Fruit fly (Drosophila melanogaster) whole organism, embryonic: Measurements from ENCODE around the gene CG17124.

Experiments used
- Aef1 ChIP-seq: fragments of 200-800 bp; sonication (Bioruptor generic); IDR thresholded peaks from 3 replicates; pipeline ENCODE4 v1.3.6; 2022; ENCODE audit warnings: missing biosample characterization, missing genetic modification characterization
- B-H1 ChIP-seq: fragments of 200-800 bp; sonication (Bioruptor generic); IDR thresholded peaks from 3 replicates; pipeline ENCODE4 v1.3.6; 2022; ENCODE audit warnings: missing biosample characterization, missing genetic modification characterization
- Bgb ChIP-seq: fragments of 200-800 bp; sonication (Bioruptor generic); IDR thresholded peaks from 2 replicates; pipeline ENCODE4 v1.3.6; 2022; ENCODE audit warnings: missing biosample characterization, missing genetic modification characterization; ENCODE audit not compliant: partially characterized antibody
- CG10979 ChIP-seq: fragments of 200-800 bp; sonication (Bioruptor generic); optimal IDR thresholded peaks from 2 replicates; lab custom pipeline; 2018; ENCODE audit warnings: missing biosample characterization, mild to moderate bottlenecking, missing genetic modification characterization, moderate library complexity
- CG11398 ChIP-seq: fragments of 200-800 bp; sonication (Bioruptor generic); optimal IDR thresholded peaks from 2 replicates; lab custom pipeline; 2016; ENCODE audit warnings: missing biosample characterization, missing genetic modification characterization
- CG12071 ChIP-seq: fragments of 200-800 bp; sonication (Bioruptor generic); optimal IDR thresholded peaks from 3 replicates; lab custom pipeline; 2018; ENCODE audit warnings: missing biosample characterization, mild to moderate bottlenecking, missing genetic modification characterization
- CG12236 ChIP-seq: fragments of 200-800 bp; sonication (Bioruptor generic); optimal IDR thresholded peaks from 2 replicates; lab custom pipeline; 2016; ENCODE audit warnings: missing biosample characterization, missing genetic modification characterization
- CG12659 ChIP-seq: fragments of 200-800 bp; sonication (Bioruptor generic); optimal IDR thresholded peaks from 3 replicates; lab custom pipeline; 2017; ENCODE audit warnings: mild to moderate bottlenecking, missing biosample characterization, missing genetic modification reagents, missing genetic modification characterization
- CG13123 ChIP-seq: fragments of 200-800 bp; sonication (Bioruptor generic); optimal IDR thresholded peaks from 2 replicates; lab custom pipeline; 2016; ENCODE audit warnings: missing biosample characterization, missing genetic modification characterization
- CG14014 ChIP-seq: fragments of 200-800 bp; sonication (Bioruptor generic); IDR thresholded peaks from 2 replicates; pipeline ENCODE4 v1.3.6; 2022; ENCODE audit warnings: missing biosample characterization, missing genetic modification characterization
- CG1529 ChIP-seq: fragments of 200-800 bp; sonication (Bioruptor generic); optimal IDR thresholded peaks from 3 replicates; lab custom pipeline; 2018; ENCODE audit warnings: missing biosample characterization, missing genetic modification characterization
- CG15696 ChIP-seq: fragments of 200-800 bp; sonication (Bioruptor generic); optimal IDR thresholded peaks from 2 replicates; lab custom pipeline; 2019; ENCODE audit warnings: missing biosample characterization, mild to moderate bottlenecking, missing genetic modification characterization, moderate library complexity
- CG17802 ChIP-seq: fragments of 200-800 bp; sonication (Bioruptor generic); optimal IDR thresholded peaks from 2 replicates; lab custom pipeline; 2018; ENCODE audit warnings: missing biosample characterization, mild to moderate bottlenecking, missing genetic modification characterization, moderate library complexity
- CG2678 ChIP-seq: fragments of 200-800 bp; sonication (Bioruptor generic); optimal IDR thresholded peaks from 3 replicates; lab custom pipeline; 2019; ENCODE audit warnings: missing biosample characterization, mild to moderate bottlenecking, missing genetic modification characterization, moderate library complexity
- CG30403 ChIP-seq: fragments of 200-800 bp; sonication (Bioruptor generic); optimal IDR thresholded peaks from 3 replicates; lab custom pipeline; 2016; ENCODE audit warnings: missing biosample characterization, missing genetic modification characterization
- CG3726 ChIP-seq: fragments of 200-800 bp; sonication (Bioruptor generic); IDR thresholded peaks from 3 replicates; pipeline ENCODE4, ENCODE4 v1.3.6; 2022; ENCODE audit warnings: missing biosample characterization, missing genetic modification characterization
- CG4328 ChIP-seq: fragments of 200-800 bp; sonication (Bioruptor generic); optimal IDR thresholded peaks from 3 replicates; lab custom pipeline; 2017; ENCODE audit warnings: missing biosample characterization, missing genetic modification reagents, missing genetic modification characterization
- CG4360 ChIP-seq: fragments of 200-800 bp; sonication (Bioruptor generic); IDR thresholded peaks from 2 replicates; pipeline ENCODE4 v1.3.6; 2022; ENCODE audit warnings: missing biosample characterization, missing genetic modification characterization
- CG6654 ChIP-seq: fragments of 200-800 bp; sonication (Bioruptor generic); optimal IDR thresholded peaks from 2 replicates; lab custom pipeline; 2017; ENCODE audit warnings: missing biosample characterization, mild to moderate bottlenecking, missing genetic modification characterization
- CG8924 ChIP-seq: fragments of 200-800 bp; optimal IDR thresholded peaks from 3 replicates; lab custom pipeline; 2019; ENCODE audit warnings: missing biosample characterization, mild to moderate bottlenecking, missing genetic modification characterization, moderate library complexity
- CG9609 ChIP-seq: fragments of 200-800 bp; sonication (Bioruptor generic); optimal IDR thresholded peaks from 3 replicates; lab custom pipeline; 2016; ENCODE audit warnings: missing biosample characterization, missing genetic modification characterization
- D19A ChIP-seq: fragments of 200-800 bp; optimal IDR thresholded peaks from 3 replicates; lab custom pipeline; 2019; ENCODE audit warnings: missing biosample characterization, mild to moderate bottlenecking, missing genetic modification characterization, moderate library complexity
- D19B ChIP-seq: fragments of 200-800 bp; sonication (Bioruptor generic); optimal IDR thresholded peaks from 2 replicates; lab custom pipeline; 2017; ENCODE audit warnings: missing biosample characterization, mild to moderate bottlenecking, missing genetic modification characterization
- Dref ChIP-seq: fragments of 200-800 bp; sonication (Bioruptor generic); IDR thresholded peaks from 2 replicates; pipeline ENCODE4 v1.3.6; 2022; ENCODE audit warnings: missing biosample characterization, missing genetic modification characterization
- Hand ChIP-seq: fragments of 200-800 bp; sonication (Bioruptor generic); optimal IDR thresholded peaks from 2 replicates; lab custom pipeline; 2017; ENCODE audit warnings: mild to moderate bottlenecking, missing biosample characterization, missing genetic modification reagents, missing genetic modification characterization
- Hey ChIP-seq: fragments of 200-800 bp; sonication (Bioruptor generic); optimal IDR thresholded peaks from 3 replicates; lab custom pipeline; 2018; ENCODE audit warnings: missing biosample characterization, mild to moderate bottlenecking, missing genetic modification characterization
- HmgD ChIP-seq: fragments of 200-800 bp; sonication (Bioruptor generic); optimal IDR thresholded peaks from 3 replicates; lab custom pipeline; 2016; ENCODE audit warnings: missing biosample characterization, missing genetic modification characterization
- Hr39 ChIP-seq: fragments of >200 bp; optimal IDR thresholded peaks from 2 replicates; lab custom pipeline; 2017
- Mes4 ChIP-seq: fragments of 200-800 bp; sonication (Bioruptor generic); optimal IDR thresholded peaks from 2 replicates; lab custom pipeline; 2016; ENCODE audit warnings: missing biosample characterization, missing genetic modification characterization
- NC2α ChIP-seq: fragments of 200-800 bp; sonication (Bioruptor generic); optimal IDR thresholded peaks from 2 replicates; lab custom pipeline; 2016; ENCODE audit warnings: missing biosample characterization, missing genetic modification characterization
- NC2β ChIP-seq: fragments of 200-800 bp; sonication (Bioruptor generic); optimal IDR thresholded peaks from 2 replicates; lab custom pipeline; 2016; ENCODE audit warnings: missing biosample characterization, missing genetic modification characterization
- Nf-YB ChIP-seq: fragments of 200-800 bp; sonication (Bioruptor generic); optimal IDR thresholded peaks from 3 replicates; lab custom pipeline; 2019; ENCODE audit warnings: missing biosample characterization, mild to moderate bottlenecking, missing genetic modification characterization, moderate library complexity
- Pdp1 ChIP-seq, 2 experiments: fragments of 200-800 bp; sonication (Bioruptor generic); optimal IDR thresholded peaks; 3 replicates each; lab custom pipeline; 2016; ENCODE audit warnings: missing biosample characterization in 2 of 2, missing genetic modification characterization in 2 of 2, mild to moderate bottlenecking in 1 of 2, moderate library complexity in 1 of 2
- Rfx ChIP-seq: fragments of 200-800 bp; sonication (Bioruptor generic); IDR thresholded peaks from 2 replicates; pipeline ENCODE4 v1.3.6; 2022; ENCODE audit warnings: missing biosample characterization, missing genetic modification characterization
- ab ChIP-seq: fragments of 200-800 bp; sonication (Bioruptor generic); optimal IDR thresholded peaks from 2 replicates; lab custom pipeline; 2016; ENCODE audit warnings: missing biosample characterization, missing genetic modification characterization
- bbx ChIP-seq: fragments of 200-800 bp; sonication (Bioruptor generic); IDR thresholded peaks from 2 replicates; pipeline ENCODE4 v1.3.6; 2022; ENCODE audit warnings: missing biosample characterization, missing genetic modification characterization; ENCODE audit not compliant: partially characterized antibody
- chinmo ChIP-seq: fragments of 200-800 bp; sonication (Bioruptor generic); IDR thresholded peaks from 4 replicates; pipeline ENCODE4 v1.3.6; 2022; ENCODE audit warnings: missing biosample characterization, missing genetic modification characterization; ENCODE audit not compliant: partially characterized antibody
- emc ChIP-seq: fragments of 200-800 bp; sonication (Bioruptor generic); optimal IDR thresholded peaks from 2 replicates; lab custom pipeline; 2016; ENCODE audit warnings: missing biosample characterization, missing genetic modification characterization
- gro ChIP-seq: fragments of 200-800 bp; sonication (Bioruptor generic); optimal IDR thresholded peaks from 2 replicates; lab custom pipeline; 2016; ENCODE audit warnings: missing biosample characterization, missing genetic modification characterization
- jigr1 ChIP-seq: fragments of 200-800 bp; sonication (Bioruptor generic); IDR thresholded peaks from 3 replicates; pipeline ENCODE4 v1.3.6; 2022; ENCODE audit warnings: missing biosample characterization, missing genetic modification characterization
- kay ChIP-seq: fragments of 200-800 bp; sonication (Bioruptor generic); optimal IDR thresholded peaks from 2 replicates; lab custom pipeline; 2016; ENCODE audit warnings: missing biosample characterization, missing genetic modification characterization
- lilli ChIP-seq: fragments of 200-800 bp; sonication (Bioruptor generic); optimal IDR thresholded peaks from 3 replicates; lab custom pipeline; 2016; ENCODE audit warnings: missing biosample characterization, missing genetic modification characterization
- nau ChIP-seq: fragments of 200-800 bp; sonication (Bioruptor generic); optimal IDR thresholded peaks from 3 replicates; lab custom pipeline; 2017; ENCODE audit warnings: missing biosample characterization, mild to moderate bottlenecking, missing genetic modification characterization, missing genetic modification reagents
- pum ChIP-seq: fragments of 200-800 bp; sonication (Bioruptor generic); optimal IDR thresholded peaks from 2 replicates; lab custom pipeline; 2016; ENCODE audit warnings: missing biosample characterization, missing genetic modification characterization
- schlank ChIP-seq: fragments of 200-800 bp; sonication (Bioruptor generic); optimal IDR thresholded peaks from 2 replicates; lab custom pipeline; 2018; ENCODE audit warnings: missing biosample characterization, mild to moderate bottlenecking, missing genetic modification characterization
- scrt ChIP-seq: fragments of 200-800 bp; sonication (Bioruptor generic); optimal IDR thresholded peaks from 2 replicates; lab custom pipeline; 2018; ENCODE audit warnings: missing biosample characterization, mild to moderate bottlenecking, missing genetic modification characterization, moderate library complexity
- seq ChIP-seq: fragments of 200-800 bp; sonication (Bioruptor generic); IDR thresholded peaks from 2 replicates; pipeline ENCODE4 v1.3.6; 2022; ENCODE audit warnings: missing biosample characterization, missing genetic modification characterization
- sima ChIP-seq: fragments of 200-800 bp; sonication (Bioruptor generic); optimal IDR thresholded peaks from 2 replicates; lab custom pipeline; 2016; ENCODE audit warnings: missing biosample characterization, missing genetic modification characterization
- slou ChIP-seq: fragments of 200-800 bp; sonication (Bioruptor generic); optimal IDR thresholded peaks from 3 replicates; lab custom pipeline; 2016; ENCODE audit warnings: missing biosample characterization, missing genetic modification characterization
- so ChIP-seq: fragments of 200-800 bp; sonication (Bioruptor generic); IDR thresholded peaks from 3 replicates; pipeline ENCODE4 v1.3.6; 2022; ENCODE audit warnings: missing biosample characterization, missing genetic modification characterization
- wek ChIP-seq: fragments of 200-800 bp; sonication (Bioruptor generic); optimal IDR thresholded peaks from 3 replicates; lab custom pipeline; 2018; ENCODE audit warnings: missing biosample characterization, mild to moderate bottlenecking, missing genetic modification characterization, moderate library complexity
- zfh1 ChIP-seq: fragments of 200-800 bp; sonication (Bioruptor generic); IDR thresholded peaks from 3 replicates; pipeline ENCODE4 v1.3.6; 2022; ENCODE audit warnings: missing biosample characterization, missing genetic modification characterization

The CG17124 gene

DNA sequence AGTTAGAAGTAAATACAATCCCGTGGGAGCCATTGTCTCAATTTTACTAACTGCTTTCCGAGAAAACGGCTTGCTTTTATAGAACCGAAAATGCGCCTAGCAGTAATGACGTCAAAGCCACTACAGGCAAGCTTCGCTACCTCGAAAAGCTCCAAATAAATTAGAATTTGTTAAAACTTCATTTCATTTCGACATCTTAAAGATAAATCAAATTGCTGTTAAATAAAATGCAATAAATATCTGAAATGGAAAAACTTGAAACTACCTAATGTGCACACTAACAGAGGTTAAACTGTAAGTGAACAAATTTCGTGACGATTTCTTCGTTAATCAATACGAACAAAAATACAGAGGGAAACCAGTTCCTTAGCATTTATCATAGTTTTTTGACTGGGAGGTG, 58.1 kb downstream of the CG17124 start, which contains the start of gene CG7300 (continued):
- peak; percentile 8 for TF ChIP-seq schlank (tag; lab: Kevin White, UChicago)
- no peak for TF ChIP-seq CG1529 (GFP tag; lab: Kevin White, UChicago)
- no peak for TF ChIP-seq CG4360 (GFP tag; lab: Robert Waterston, UW)
- peak; percentile 74 for TF ChIP-seq CG2678 (tag; lab: Kevin White, UChicago)
- TF ChIP-seq CG15696 (tag; lab: Kevin White, UChicago), result no peak
- peak; percentile 62 for TF ChIP-seq lilli
- TF ChIP-seq zfh1, result peak; percentile 50; the same call in 2 of the 3 replicates
- TF ChIP-seq wek (GFP tag; lab: Kevin White, UChicago), result no peak
- no peak for TF ChIP-seq Bgb (GFP tag; lab: Robert Waterston, UW)
- TF ChIP-seq nau, result no peak
- TF ChIP-seq CG12071 (GFP tag; lab: Kevin White, UChicago), result peak; percentile 37
- TF ChIP-seq chinmo (GFP tag; lab: Robert Waterston, UW), result no peak
- TF ChIP-seq NC2β (GFP tag; lab: Kevin White, UChicago), result no peak
- no peak for TF ChIP-seq CG14014 (GFP tag; lab: Robert Waterston, UW)
- TF ChIP-seq Rfx (GFP tag; lab: Robert Waterston, UW), result peak; percentile 89
- TF ChIP-seq Dref (GFP tag; lab: Robert Waterston, UW), result no peak
- no peak for TF ChIP-seq CG17802
- TF ChIP-seq CG3726 (GFP tag; lab: Robert Waterston, UW), result no peak
- no peak for TF ChIP-seq CG12236 (GFP tag; lab: Kevin White, UChicago)
- no peak for TF ChIP-seq HmgD
- no peak for TF ChIP-seq D19A
- no peak for TF ChIP-seq sima (GFP tag; lab: Kevin White, UChicago)
- TF ChIP-seq CG30403 (GFP tag; lab: Kevin White, UChicago), result peak; percentile 62
- no peak for TF ChIP-seq so (GFP tag; lab: Robert Waterston, UW)
- no peak for TF ChIP-seq Mes4 (GFP tag; lab: Kevin White, UChicago)
- TF ChIP-seq bbx (GFP tag; lab: Robert Waterston, UW), result no peak
- no peak for TF ChIP-seq NC2α
- TF ChIP-seq slou (GFP tag; lab: Kevin White, UChicago), result peak; percentile 21
- no peak for TF ChIP-seq ab (GFP tag; lab: Kevin White, UChicago)
- TF ChIP-seq CG9609, result peak; percentile 28
- no peak for TF ChIP-seq Hand (GFP tag; lab: Kevin White, UChicago)
- no peak for TF ChIP-seq seq (GFP tag; lab: Robert Waterston, UW)
- no peak for TF ChIP-seq emc (GFP tag; lab: Kevin White, UChicago)
- TF ChIP-seq Pdp1 (GFP tag; optimal IDR thresholded peaks at IDR 0.05; lab: Kevin White, UChicago), result peak in 1 of 2 experiments; percentile 56
- TF ChIP-seq Hey (tag; lab: Kevin White, UChicago), result no peak
- no peak for TF ChIP-seq jigr1 (GFP tag; lab: Robert Waterston, UW)
- no peak for TF ChIP-seq kay (GFP tag; lab: Kevin White, UChicago)
- TF ChIP-seq Aef1 (GFP tag; lab: Robert Waterston, UW), result peak; percentile 57; the same call in 2 of the 3 replicates
- TF ChIP-seq Nf-YB (GFP tag; lab: Kevin White, UChicago), result peak; percentile 5
- no peak for TF ChIP-seq CG11398 (GFP tag; lab: Kevin White, UChicago)
- TF ChIP-seq gro (GFP tag; lab: Kevin White, UChicago), result peak; percentile 75
- TF ChIP-seq CG8924 (tag; lab: Kevin White, UChicago), result peak; percentile 36
- TF ChIP-seq scrt (GFP tag; lab: Kevin White, UChicago), result peak; percentile 26
- no peak for TF ChIP-seq CG13123 (GFP tag; lab: Kevin White, UChicago)
- peak; percentile 49 for TF ChIP-seq CG12659 (GFP tag; lab: Kevin White, UChicago)
- TF ChIP-seq CG10979 (tag; lab: Kevin White, UChicago), result peak; percentile 54
- no peak for TF ChIP-seq CG6654
- TF ChIP-seq Hr39 (lab: Kevin White, UChicago), result no peak
- no peak for TF ChIP-seq CG4328 (GFP tag; lab: Kevin White, UChicago)
- TF ChIP-seq B-H1 (GFP tag; lab: Robert Waterston, UW), result peak; percentile 26; the same call in 1 of the 3 replicates
- TF ChIP-seq D19B (GFP tag; lab: Kevin White, UChicago), result peak; percentile 11
- no peak for TF ChIP-seq pum
